Worm (Caenorhabditis elegans): ENCODE data around the gene egl-27.

The egl-27 gene

DNA sequence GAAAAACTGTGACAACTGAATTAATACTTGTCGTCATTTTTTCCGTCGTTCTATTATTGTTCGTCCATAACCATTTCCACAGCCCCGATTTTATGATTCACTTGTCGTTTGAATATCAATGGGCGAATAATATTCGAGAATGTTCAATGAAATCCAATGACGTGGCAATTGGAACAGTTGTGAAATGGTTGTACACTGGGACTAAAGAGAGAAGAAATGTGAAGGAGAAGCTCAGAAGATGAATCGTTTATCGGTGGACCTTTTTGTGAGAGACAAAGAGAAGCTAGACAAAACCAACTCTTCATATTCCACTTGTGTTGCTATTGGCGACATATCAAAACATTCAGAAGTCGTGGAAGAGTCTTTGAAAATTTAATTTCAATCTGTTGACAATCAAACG lies 36.0 kb downstream of the egl-27 start, which contains the start of gene clhm-1:
clhm-1 (minus strand) TSS at position 207 of the 400 bp plus-strand sequence.
- TF ChIP-seq hmbx-1 (tag; optimal IDR thresholded peaks at IDR 0.05) (no peak), sea-1 (GFP tag; conservative IDR thresholded peaks at IDR 0.05) (no peak), scrt-1 (GFP tag; IDR thresholded peaks at IDR 0.05) (no peak), B0310.2 (tag; optimal IDR thresholded peaks at IDR 0.05) (no peak), aly-1 (tag; optimal IDR thresholded peaks at IDR 0.05) (no peak), tbx-37 (GFP tag; conservative IDR thresholded peaks at IDR 0.05) (no peak), hmg-4 (GFP tag; optimal IDR thresholded peaks at IDR 0.05) (no peak), ama-1 (optimal IDR thresholded peaks at IDR 0.05) (no peak), tra-4 (tag; optimal IDR thresholded peaks at IDR 0.05) (no peak), flt-1 (GFP tag; IDR thresholded peaks at IDR 0.05) (no peak), tbx-11 (GFP tag; IDR thresholded peaks at IDR 0.05) (no peak), hnd-1 (tag; optimal IDR thresholded peaks at IDR 0.05) (no peak), ets-7 (tag; optimal IDR thresholded peaks at IDR 0.05) (no peak), ceh-13 (GFP tag; optimal IDR thresholded peaks at IDR 0.05) (no peak), F13C5.2 (tag; optimal IDR thresholded peaks at IDR 0.05) (no peak)

DNA sequence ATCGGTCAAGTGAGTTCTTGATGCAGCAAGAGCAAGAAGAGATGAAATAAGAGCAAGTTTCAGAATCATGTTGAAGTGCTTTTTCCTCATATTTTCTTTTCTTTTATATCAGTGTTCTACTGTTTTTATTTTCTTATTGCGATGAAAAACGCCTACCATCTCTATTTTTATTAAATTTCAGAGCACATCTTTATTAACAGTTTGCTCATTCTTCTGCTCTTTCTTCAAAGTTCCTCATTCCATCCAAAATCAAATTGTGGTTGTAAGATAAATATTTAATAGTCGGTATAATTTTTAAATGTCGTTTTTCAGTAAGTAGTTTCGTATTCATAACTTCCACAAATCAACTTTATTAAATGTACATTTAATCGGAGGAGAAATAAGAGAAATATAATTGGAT lies 37.7 kb downstream of the egl-27 start, which contains the start of gene C44B7.5:
C44B7.5 (minus strand) TSS at position 101 of the 400 bp plus-strand sequence.
- TF ChIP-seq flt-1 (GFP tag; IDR thresholded peaks at IDR 0.05), result no peak
- no peak for TF ChIP-seq ama-1 (optimal IDR thresholded peaks at IDR 0.05)
- TF ChIP-seq B0310.2 (tag; optimal IDR thresholded peaks at IDR 0.05), result no peak
- no peak for TF ChIP-seq hnd-1 (tag; optimal IDR thresholded peaks at IDR 0.05)
- TF ChIP-seq hmbx-1 (tag; optimal IDR thresholded peaks at IDR 0.05), result no peak
- TF ChIP-seq ceh-36 (tag; optimal IDR thresholded peaks at IDR 0.05), result no peak
- no peak for TF ChIP-seq ceh-13 (GFP tag; optimal IDR thresholded peaks at IDR 0.05)
- no peak for TF ChIP-seq hmg-4 (GFP tag; optimal IDR thresholded peaks at IDR 0.05)
- TF ChIP-seq ets-7 (tag; optimal IDR thresholded peaks at IDR 0.05), result no peak

DNA sequence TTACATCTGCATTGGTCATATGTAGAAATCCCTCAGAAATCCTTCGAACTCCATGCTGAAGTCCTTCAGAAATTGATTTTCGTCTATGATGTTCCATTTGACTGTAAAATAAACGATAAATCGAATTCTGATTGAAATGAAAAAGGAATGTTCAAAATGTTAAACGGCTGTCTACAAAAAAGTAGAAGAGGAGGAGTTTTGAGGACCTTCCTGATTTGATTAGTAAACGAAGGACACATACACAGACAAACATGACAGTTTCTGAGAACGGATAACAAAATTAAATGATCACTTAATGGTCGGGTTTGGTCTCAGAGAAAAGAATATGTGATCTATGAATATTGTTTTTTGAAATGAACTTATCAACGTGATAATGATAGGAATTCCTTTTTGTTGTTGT lies 42.1 kb downstream of the egl-27 start, which contains the start of gene slc-36.5:
slc-36.5 (minus strand) TSS at position 101 of the 400 bp plus-strand sequence.
- no peak for TF ChIP-seq B0310.2 (tag; optimal IDR thresholded peaks at IDR 0.05)
- TF ChIP-seq aly-1 (tag; optimal IDR thresholded peaks at IDR 0.05), result no peak
- TF ChIP-seq ama-1 (optimal IDR thresholded peaks at IDR 0.05), result no peak
- no peak for TF ChIP-seq pes-1 (GFP tag; IDR thresholded peaks at IDR 0.05)
- TF ChIP-seq ceh-36 (tag; optimal IDR thresholded peaks at IDR 0.05), result no peak
- TF ChIP-seq hmbx-1 (tag; optimal IDR thresholded peaks at IDR 0.05), result no peak
- no peak for TF ChIP-seq ceh-13 (GFP tag; optimal IDR thresholded peaks at IDR 0.05)
- TF ChIP-seq hmg-4 (GFP tag; optimal IDR thresholded peaks at IDR 0.05), result no peak
- no peak for TF ChIP-seq tbx-11 (GFP tag; IDR thresholded peaks at IDR 0.05)
- TF ChIP-seq sea-1 (GFP tag; conservative IDR thresholded peaks at IDR 0.05), result no peak
- no peak for TF ChIP-seq F13C5.2 (tag; optimal IDR thresholded peaks at IDR 0.05)
- TF ChIP-seq tbx-37 (GFP tag; conservative IDR thresholded peaks at IDR 0.05), result no peak
- no peak for TF ChIP-seq scrt-1 (GFP tag; IDR thresholded peaks at IDR 0.05)

DNA sequence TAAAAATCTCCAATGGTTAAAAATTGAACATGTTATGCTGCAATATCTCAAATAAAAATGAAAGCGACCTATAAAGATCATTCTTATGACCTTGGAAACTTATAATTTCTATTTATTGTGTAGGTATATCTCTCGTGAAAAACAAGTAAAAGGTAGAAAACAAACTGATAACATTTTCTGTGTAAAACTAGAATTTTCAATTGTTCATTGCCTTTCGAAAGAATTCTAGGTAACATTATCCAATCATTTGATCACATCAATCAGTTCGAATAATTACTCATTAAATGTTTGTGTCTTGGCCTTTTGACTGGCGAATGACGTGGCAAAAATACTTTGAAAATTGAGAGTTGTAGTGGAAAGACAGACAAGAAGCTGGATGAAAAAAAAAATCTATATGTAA lies 43.1 kb downstream of the egl-27 start:
- TF ChIP-seq ets-7 (tag; optimal IDR thresholded peaks at IDR 0.05) (no peak), hmbx-1 (tag; optimal IDR thresholded peaks at IDR 0.05) (no peak), flt-1 (GFP tag; IDR thresholded peaks at IDR 0.05) (no peak), tra-4 (tag; optimal IDR thresholded peaks at IDR 0.05) (no peak), tbx-37 (GFP tag; conservative IDR thresholded peaks at IDR 0.05) (no peak), scrt-1 (GFP tag; IDR thresholded peaks at IDR 0.05) (no peak), F13C5.2 (tag; optimal IDR thresholded peaks at IDR 0.05) (no peak), B0310.2 (tag; optimal IDR thresholded peaks at IDR 0.05) (no peak), ceh-13 (GFP tag; optimal IDR thresholded peaks at IDR 0.05) (no peak), tbx-11 (GFP tag; IDR thresholded peaks at IDR 0.05) (no peak), aly-1 (tag; optimal IDR thresholded peaks at IDR 0.05) (no peak), hmg-4 (GFP tag; optimal IDR thresholded peaks at IDR 0.05) (no peak), sea-1 (GFP tag; conservative IDR thresholded peaks at IDR 0.05) (no peak)

DNA sequence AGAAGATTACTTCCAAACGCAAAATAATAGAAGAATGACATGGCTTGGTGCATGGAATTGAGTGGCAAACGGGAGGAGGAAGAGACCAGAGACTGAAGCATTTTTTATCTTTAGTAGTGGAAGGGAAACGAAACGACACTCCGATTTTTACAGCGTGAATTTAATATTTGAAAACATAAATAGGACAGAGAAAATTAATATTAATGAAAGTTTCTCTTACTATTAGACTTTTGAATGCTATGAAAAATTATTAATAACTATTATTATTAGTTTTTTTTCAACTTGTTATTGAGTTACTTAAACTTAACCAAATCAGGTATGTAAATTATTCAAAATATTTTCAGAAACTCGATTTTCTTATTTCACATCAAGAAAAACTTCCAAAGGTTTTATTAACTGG lies 45.3 kb downstream of the egl-27 start, which contains the start of gene C44B7.7:
C44B7.7 (minus strand) TSS at position 101 of the 400 bp plus-strand sequence.
- TF ChIP-seq hmg-4 (GFP tag; optimal IDR thresholded peaks at IDR 0.05) (no peak), flt-1 (GFP tag; IDR thresholded peaks at IDR 0.05) (no peak), ceh-36 (tag; optimal IDR thresholded peaks at IDR 0.05) (no peak)

DNA sequence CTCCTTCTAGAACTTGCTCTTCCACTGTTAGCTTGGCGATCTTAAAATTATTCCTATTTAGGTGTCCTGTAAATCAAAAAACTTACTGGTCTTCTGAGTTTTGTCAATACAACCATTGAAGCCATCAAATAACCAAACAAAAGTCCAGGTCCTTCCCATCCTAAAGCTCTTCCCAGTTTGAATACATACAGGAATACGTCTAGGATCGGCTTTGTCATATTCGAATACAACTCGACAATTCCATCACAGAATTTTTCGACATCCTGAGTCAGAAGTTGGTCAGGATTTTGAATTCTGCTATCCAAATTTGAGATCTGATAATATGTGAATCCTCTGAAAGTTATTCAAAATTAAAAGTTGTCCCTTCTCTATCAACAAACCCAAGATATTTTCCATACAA lies 47.5 kb downstream of the egl-27 start:
- TF ChIP-seq ceh-13 (GFP tag; optimal IDR thresholded peaks at IDR 0.05), result no peak
- TF ChIP-seq flt-1 (GFP tag; IDR thresholded peaks at IDR 0.05), result no peak
- no peak for TF ChIP-seq F13C5.2 (tag; optimal IDR thresholded peaks at IDR 0.05)
- TF ChIP-seq tbx-11 (GFP tag; IDR thresholded peaks at IDR 0.05), result no peak
- TF ChIP-seq tbx-37 (GFP tag; conservative IDR thresholded peaks at IDR 0.05), result no peak
- TF ChIP-seq hnd-1 (tag; optimal IDR thresholded peaks at IDR 0.05), result no peak
- no peak for TF ChIP-seq hmbx-1 (tag; optimal IDR thresholded peaks at IDR 0.05)
- no peak for TF ChIP-seq aly-1 (tag; optimal IDR thresholded peaks at IDR 0.05)
- TF ChIP-seq ama-1 (optimal IDR thresholded peaks at IDR 0.05), result no peak
- no peak for TF ChIP-seq tra-4 (tag; optimal IDR thresholded peaks at IDR 0.05)
- TF ChIP-seq ceh-36 (tag; optimal IDR thresholded peaks at IDR 0.05), result no peak
- no peak for TF ChIP-seq pes-1 (GFP tag; IDR thresholded peaks at IDR 0.05)
- TF ChIP-seq B0310.2 (tag; optimal IDR thresholded peaks at IDR 0.05), result no peak
- TF ChIP-seq hmg-4 (GFP tag; optimal IDR thresholded peaks at IDR 0.05), result no peak
- TF ChIP-seq ets-7 (tag; optimal IDR thresholded peaks at IDR 0.05), result no peak

DNA sequence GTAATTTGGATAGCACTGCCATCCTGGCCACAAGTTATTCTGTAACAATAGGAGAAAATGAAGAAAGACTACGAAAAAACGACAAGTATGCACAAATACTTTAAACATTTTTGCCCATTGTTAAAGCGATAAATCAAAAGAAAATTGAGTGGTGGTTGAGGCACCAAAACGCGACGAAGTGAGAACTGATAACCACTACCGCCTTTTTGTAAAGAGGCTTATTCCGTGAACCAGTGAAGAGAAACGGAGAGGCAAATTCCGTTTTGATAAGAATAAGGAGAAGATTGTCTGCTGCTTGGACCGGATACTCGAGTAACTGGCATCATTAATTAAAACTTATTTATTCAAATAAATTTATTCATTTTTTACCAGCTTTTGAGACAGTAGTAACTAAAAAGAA lies 48.9 kb downstream of the egl-27 start, which contains the start of gene pmp-1:
pmp-1 (minus strand) TSS at position 39 of the 400 bp plus-strand sequence.
- TF ChIP-seq B0310.2 (tag; optimal IDR thresholded peaks at IDR 0.05), result no peak
- no peak for TF ChIP-seq aly-1 (tag; optimal IDR thresholded peaks at IDR 0.05)

DNA sequence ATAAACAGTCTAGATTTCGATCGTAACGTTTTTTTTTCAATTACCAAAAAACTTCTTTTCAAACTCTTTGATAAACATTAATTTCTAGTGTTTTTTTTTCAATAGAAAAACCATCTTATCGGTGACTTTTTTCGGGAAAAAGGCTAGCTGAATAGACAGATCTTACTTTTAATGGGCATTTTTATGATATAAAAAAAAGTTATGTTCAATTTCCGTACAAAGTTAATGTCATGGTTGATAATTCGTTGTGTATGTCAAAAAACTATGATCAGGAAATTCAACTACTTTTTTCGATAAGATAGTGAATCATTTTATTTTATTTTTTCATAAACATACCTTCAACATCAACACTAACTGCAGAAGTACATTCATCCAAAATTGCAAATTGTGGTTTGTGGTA lies 49.8 kb downstream of the egl-27 start:
- TF ChIP-seq hmbx-1 (tag; optimal IDR thresholded peaks at IDR 0.05) (no peak), ceh-36 (tag; optimal IDR thresholded peaks at IDR 0.05) (no peak), tbx-37 (GFP tag; conservative IDR thresholded peaks at IDR 0.05) (no peak), tbx-11 (GFP tag; IDR thresholded peaks at IDR 0.05) (no peak), ceh-13 (GFP tag; optimal IDR thresholded peaks at IDR 0.05) (no peak), scrt-1 (GFP tag; IDR thresholded peaks at IDR 0.05) (no peak), tra-4 (tag; optimal IDR thresholded peaks at IDR 0.05) (no peak), hnd-1 (tag; optimal IDR thresholded peaks at IDR 0.05) (no peak), ama-1 (optimal IDR thresholded peaks at IDR 0.05) (no peak), F13C5.2 (tag; optimal IDR thresholded peaks at IDR 0.05) (no peak), hmg-4 (GFP tag; optimal IDR thresholded peaks at IDR 0.05) (no peak), pes-1 (GFP tag; IDR thresholded peaks at IDR 0.05) (no peak), aly-1 (tag; optimal IDR thresholded peaks at IDR 0.05) (no peak), B0310.2 (tag; optimal IDR thresholded peaks at IDR 0.05) (no peak), ets-7 (tag; optimal IDR thresholded peaks at IDR 0.05) (no peak), flt-1 (GFP tag; IDR thresholded peaks at IDR 0.05) (no peak)
